Worm (Caenorhabditis elegans): ENCODE results near the gene M04C3.2.

- no peak for TF ChIP-seq nhr-12 (tag; optimal IDR thresholded peaks at IDR 0.05)
- TF ChIP-seq egl-27 (tag; optimal IDR thresholded peaks at IDR 0.05), result no peak
- no peak for TF ChIP-seq nhr-129 (tag; optimal IDR thresholded peaks at IDR 0.05)
- TF ChIP-seq ceh-16 (tag; optimal IDR thresholded peaks at IDR 0.05), result no peak
- TF ChIP-seq snpc-4 (tag; optimal IDR thresholded peaks at IDR 0.05), result no peak
- peak; percentile 40 for TF ChIP-seq fos-1 (tag; optimal IDR thresholded peaks at IDR 0.05)
- no peak for TF ChIP-seq crh-2 (tag; optimal IDR thresholded peaks at IDR 0.05)
- no peak for TF ChIP-seq nhr-237 (tag; optimal IDR thresholded peaks at IDR 0.05)
- TF ChIP-seq ceh-82 (tag; optimal IDR thresholded peaks at IDR 0.05), result no peak
- TF ChIP-seq ztf-4 (tag; optimal IDR thresholded peaks at IDR 0.05), result no peak
- TF ChIP-seq nhr-77 (tag; optimal IDR thresholded peaks at IDR 0.05), result no peak
Observed at ce11 chrV:19417836-19418235, 30.9 kb downstream of the M04C3.2 start, which contains the start of gene C25F9.15.

All from whole organism, L2 larva.